Fruit fly (Drosophila melanogaster): Measurements from ENCODE around the gene Nf-YB.
A peak's percentile ranks its signal among the peaks of the same experiment; 100 is the strongest.

Nf-YB gene

dm6 chr2L:19735635-19736109 is at the start of gene Nf-YB, which contains the start of gene CG10462 (continued):
- TF ChIP-seq CG6854 (GFP tag; optimal IDR thresholded peaks at IDR 0.05) = no peak
- TF ChIP-seq CG4617 (GFP tag; optimal IDR thresholded peaks at IDR 0.05; ENCODE audit: borderline replicate concordance) = peak; percentile 54
- no peak for TF ChIP-seq mam (GFP tag; optimal IDR thresholded peaks at IDR 0.05)
- no peak for TF ChIP-seq Hr51 (GFP tag; optimal IDR thresholded peaks at IDR 0.05)
- no peak for TF ChIP-seq shn (GFP tag; optimal IDR thresholded peaks at IDR 0.05)
- no peak for TF ChIP-seq oc (tag; optimal IDR thresholded peaks at IDR 0.05)
- TF ChIP-seq CG7928 (GFP tag; optimal IDR thresholded peaks at IDR 0.05) = no peak
- TF ChIP-seq CG7963 (GFP tag; IDR thresholded peaks at IDR 0.05; ENCODE audit: partially characterized antibody) = peak; percentile 98
- no peak for TF ChIP-seq Oaz (GFP tag; IDR thresholded peaks at IDR 0.05)
- no peak for TF ChIP-seq CG15696 (tag; optimal IDR thresholded peaks at IDR 0.05)
- no peak for TF ChIP-seq Side (GFP tag; optimal IDR thresholded peaks at IDR 0.05)
- no peak for TF ChIP-seq CG32767 (GFP tag; IDR thresholded peaks at IDR 0.05)
- peak in 1 of 2 experiments; percentile 50 for TF ChIP-seq insv (GFP tag; optimal IDR thresholded peaks at IDR 0.05)
- TF ChIP-seq CG4424 (GFP tag; optimal IDR thresholded peaks at IDR 0.05) = no peak
- TF ChIP-seq lola (GFP tag; optimal IDR thresholded peaks at IDR 0.05) = no peak
- peak; percentile 45 for TF ChIP-seq Dip3 (GFP tag; optimal IDR thresholded peaks at IDR 0.05)
- peak; percentile 66 for TF ChIP-seq sens (GFP tag)
- peak; percentile 88 for TF ChIP-seq Sry-δ (GFP tag; optimal IDR thresholded peaks at IDR 0.05)
- TF ChIP-seq ssp (GFP tag; IDR thresholded peaks at IDR 0.05) = no peak
- no peak for TF ChIP-seq Atf-2 (GFP tag; optimal IDR thresholded peaks at IDR 0.05)
- peak; percentile 56 for TF ChIP-seq E2f2 (GFP tag; IDR thresholded peaks at IDR 0.05)
- TF ChIP-seq lilli (GFP tag; optimal IDR thresholded peaks at IDR 0.05) = no peak
- TF ChIP-seq CG4328 (GFP tag; optimal IDR thresholded peaks at IDR 0.05) = no peak
- TF ChIP-seq CG10267 (tag; optimal IDR thresholded peaks at IDR 0.05) = peak; percentile 7
- TF ChIP-seq row (GFP tag; IDR thresholded peaks at IDR 0.05) = no peak
- TF ChIP-seq CG17829 (tag; optimal IDR thresholded peaks at IDR 0.05) = peak; percentile 34
- TF ChIP-seq CG18764 (GFP tag; optimal IDR thresholded peaks at IDR 0.05) = no peak
- TF ChIP-seq CG34224 (GFP tag; IDR thresholded peaks at IDR 0.05; ENCODE audit: partially characterized antibody) = peak; percentile 88
- TF ChIP-seq CG17328 (GFP tag; IDR thresholded peaks at IDR 0.05) = no peak
- TF ChIP-seq Xrp1 (GFP tag; IDR thresholded peaks at IDR 0.05) = no peak

- TF ChIP-seq H2.0 (GFP tag; IDR thresholded peaks at IDR 0.05) (no peak), Elba2 (GFP tag; optimal IDR thresholded peaks at IDR 0.05) (peak; percentile 47), jumu (GFP tag; optimal IDR thresholded peaks at IDR 0.05) (no peak), CG11723 (GFP tag; optimal IDR thresholded peaks at IDR 0.05) (no peak), CG6654 (GFP tag; optimal IDR thresholded peaks at IDR 0.05) (no peak), B-H1 (GFP tag; IDR thresholded peaks at IDR 0.05) (no peak)
These were observed 35.0 kb upstream of the Nf-YB start, which contains the start of gene scw for dm6 chr2L:19700868-19701267. TSS of gene scw (minus strand) at chr2L:19700968.

DNA sequence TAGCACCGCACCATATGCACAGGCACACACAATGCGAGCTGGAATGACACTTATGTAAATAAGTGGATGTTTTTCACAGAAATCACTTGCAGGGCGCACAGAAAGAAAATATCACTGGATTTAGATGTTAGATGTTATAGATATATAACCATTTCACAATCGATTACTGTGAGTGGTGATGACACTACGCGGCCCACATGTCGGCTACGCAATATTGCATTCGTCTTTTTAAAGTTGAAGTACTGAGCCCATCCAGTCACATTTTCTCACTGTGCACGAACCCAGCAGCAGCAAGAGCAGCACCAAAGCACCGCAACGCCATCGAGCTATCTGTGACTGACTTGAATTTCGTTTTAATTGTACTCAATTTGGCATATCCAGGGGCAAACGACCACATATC is 13.3 kb upstream of the Nf-YB start:
- TF ChIP-seq Xbp1 (GFP tag; optimal IDR thresholded peaks at IDR 0.05) (peak; percentile 15), Fer2 (tag; optimal IDR thresholded peaks at IDR 0.05) (no peak), CG7556 (GFP tag; optimal IDR thresholded peaks at IDR 0.05) (no peak), CG11093 (GFP tag; IDR thresholded peaks at IDR 0.05) (0 out of 3 replicates have a peak, but pooled peaks have one; percentile 31), ash1 (GFP tag; optimal IDR thresholded peaks at IDR 0.05) (no peak), CkIIα-i1 (GFP tag; IDR thresholded peaks at IDR 0.05) (no peak), Scr (GFP tag; IDR thresholded peaks at IDR 0.05; ENCODE audit: partially characterized antibody) (no peak), CG4404 (GFP tag; IDR thresholded peaks at IDR 0.05) (no peak), crp (GFP tag; optimal IDR thresholded peaks at IDR 0.05) (no peak), CG6813 (GFP tag; optimal IDR thresholded peaks at IDR 0.05) (no peak), CG13123 (GFP tag; optimal IDR thresholded peaks at IDR 0.05) (no peak), sim (GFP tag; IDR thresholded peaks at IDR 0.05) (no peak), CG17328 (GFP tag; IDR thresholded peaks at IDR 0.05) (0 out of 2 replicates have a peak, but pooled peaks have one; percentile 60), CG2889 (GFP tag; IDR thresholded peaks at IDR 0.05) (no peak), CG30431 (GFP tag; optimal IDR thresholded peaks at IDR 0.05) (peak; percentile 5), Tbp (GFP tag; optimal IDR thresholded peaks at IDR 0.05) (no peak)
